Worm (Caenorhabditis elegans) whole organism, L4 larva: ENCODE results near the gene F28F9.3.

Experiments used
- F44E2.7 ChIP-seq: fragments of 200-800 bp; sonication (Bioruptor generic); IDR thresholded peaks from 2 replicates; pipeline ENCODE4 v2.1.2; 2022; ENCODE audit warnings: missing genetic modification characterization, missing compliant biosample characterization
- dpl-1 ChIP-seq: fragments of 150-350 bp; optimal IDR thresholded peaks from 2 replicates; lab custom pipeline; 2014; ENCODE audit warnings: missing biosample characterization, missing genetic modification reagents, missing genetic modification characterization
- lin-13 ChIP-seq: fragments of 150-350 bp; optimal IDR thresholded peaks from 2 replicates; lab custom pipeline; 2014; ENCODE audit warnings: missing biosample characterization, missing genetic modification reagents, missing genetic modification characterization
- mdt-29 ChIP-seq: fragments of 200-800 bp; sonication (Bioruptor generic); IDR thresholded peaks from 2 replicates; pipeline ENCODE4 v1.3.6; 2022; ENCODE audit warnings: missing genetic modification reagents, missing genetic modification characterization, missing compliant biosample characterization
- zip-2 ChIP-seq: fragments of 150-350 bp; optimal IDR thresholded peaks from 2 replicates; lab custom pipeline; 2014; ENCODE audit warnings: missing biosample characterization, missing genetic modification characterization
- ztf-11 ChIP-seq: fragments of 150-350 bp; optimal IDR thresholded peaks from 2 replicates; lab custom pipeline; 2014; ENCODE audit warnings: missing biosample characterization, missing genetic modification characterization

DNA sequence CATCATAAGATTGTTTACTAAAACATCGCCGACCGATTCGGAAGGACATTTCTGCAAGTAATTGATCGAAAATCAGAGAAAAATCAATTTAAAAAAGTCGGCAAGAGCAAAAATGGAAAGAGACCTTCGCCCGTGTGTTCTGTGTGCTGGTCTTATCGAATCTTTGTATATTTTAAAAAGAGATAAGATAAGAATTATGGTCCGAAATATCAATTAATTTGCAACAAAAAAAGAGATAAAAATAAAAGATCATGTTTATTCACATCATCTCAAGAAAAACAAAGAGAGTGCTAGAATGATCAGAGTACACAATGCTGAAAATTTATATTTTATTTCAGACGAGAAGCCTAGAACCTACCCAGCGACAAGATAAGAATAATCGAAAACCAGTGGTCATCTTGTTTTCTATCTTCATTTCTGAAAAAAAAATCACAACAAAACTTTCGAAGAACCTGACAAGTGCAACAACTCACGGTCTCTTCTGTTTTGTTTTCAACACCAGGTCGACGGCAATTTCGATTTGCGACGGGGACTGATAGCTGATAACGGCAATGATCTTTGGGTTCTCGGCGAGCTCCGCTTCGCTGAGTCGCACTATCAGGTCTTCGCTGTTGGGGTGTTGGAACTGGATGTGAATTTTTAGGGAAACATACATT lies 51.7 kb downstream of the F28F9.3 start, which contains the start of gene F37C4.6:
- TF ChIP-seq zip-2 (tag; lab: Kevin White, UChicago) (no peak), lin-13 (GFP tag; lab: Kevin White, UChicago) (no peak), dpl-1 (GFP tag; lab: Kevin White, UChicago) (no peak), ztf-11 (no peak), F44E2.7 (GFP tag; lab: Robert Waterston, UW) (no peak), mdt-29 (GFP tag; lab: Robert Waterston, UW) (no peak)
